Fruit fly (Drosophila melanogaster) whole organism, embryonic: ENCODE results near the gene haf.
A peak's percentile ranks its signal among the peaks of the same experiment; 100 is the strongest.

Source experiments
- Adf1 ChIP-seq: fragments of 200-800 bp; sonication (Bioruptor generic); IDR thresholded peaks from 2 replicates; pipeline ENCODE4 v1.3.6; 2022; ENCODE audit warnings: missing biosample characterization, missing genetic modification characterization
- BEAF-32 ChIP-seq: fragments of 200-800 bp; sonication (Bioruptor generic); optimal IDR thresholded peaks from 3 replicates; lab custom pipeline; 2017; ENCODE audit warnings: missing biosample characterization, missing genetic modification characterization, mild to moderate bottlenecking, moderate library complexity, missing genetic modification reagents
- Bdp1 ChIP-seq: fragments of 200-800 bp; sonication (Bioruptor generic); optimal IDR thresholded peaks from 3 replicates; lab custom pipeline; 2016; ENCODE audit warnings: missing biosample characterization, missing genetic modification characterization
- C15 ChIP-seq: fragments of 200-800 bp; sonication (Bioruptor generic); IDR thresholded peaks from 3 replicates; pipeline ENCODE4 v1.3.6; 2022; ENCODE audit warnings: missing biosample characterization, missing genetic modification characterization
- CG10431 ChIP-seq: fragments of 200-800 bp; sonication (Bioruptor generic); optimal IDR thresholded peaks from 3 replicates; lab custom pipeline; 2018; ENCODE audit warnings: missing biosample characterization, mild to moderate bottlenecking, missing genetic modification characterization
- CG10543 ChIP-seq: fragments of 200-800 bp; sonication (Bioruptor generic); optimal IDR thresholded peaks from 3 replicates; lab custom pipeline; 2017; ENCODE audit warnings: missing biosample characterization, mild to moderate bottlenecking, missing genetic modification characterization, moderate library complexity
- CG11247 ChIP-seq: fragments of 200-800 bp; sonication (Bioruptor generic); IDR thresholded peaks from 2 replicates; pipeline ENCODE4 v1.3.6; 2022; ENCODE audit warnings: missing biosample characterization, missing genetic modification characterization
- CG11456 ChIP-seq: fragments of 200-800 bp; sonication (Bioruptor generic); IDR thresholded peaks from 3 replicates; pipeline ENCODE4 v1.3.6; 2022; ENCODE audit warnings: missing biosample characterization, missing genetic modification characterization
- CG11723 ChIP-seq: fragments of 200-800 bp; sonication (Bioruptor generic); optimal IDR thresholded peaks from 2 replicates; lab custom pipeline; 2017; ENCODE audit warnings: missing biosample characterization, mild to moderate bottlenecking, missing genetic modification characterization
- CG14710 ChIP-seq: fragments of 200-800 bp; sonication (Bioruptor generic); optimal IDR thresholded peaks from 3 replicates; lab custom pipeline; 2019; ENCODE audit warnings: missing biosample characterization, mild to moderate bottlenecking, missing genetic modification characterization, moderate library complexity
- CG15073 ChIP-seq: fragments of 200-800 bp; sonication (Bioruptor generic); optimal IDR thresholded peaks from 2 replicates; lab custom pipeline; 2016; ENCODE audit warnings: missing biosample characterization, missing genetic modification characterization
- CG1602 ChIP-seq: fragments of 200-800 bp; sonication (Bioruptor generic); optimal IDR thresholded peaks from 3 replicates; lab custom pipeline; 2016; ENCODE audit warnings: missing biosample characterization, missing genetic modification characterization
- CG16779 ChIP-seq: fragments of 200-800 bp; sonication (Bioruptor generic); IDR thresholded peaks from 2 replicates; pipeline ENCODE4 v1.3.6; 2022; ENCODE audit warnings: missing biosample characterization, missing genetic modification characterization
- CG17912 ChIP-seq: fragments of 200-800 bp; sonication (Bioruptor generic); optimal IDR thresholded peaks from 2 replicates; lab custom pipeline; 2018; ENCODE audit warnings: missing biosample characterization, mild to moderate bottlenecking, missing genetic modification characterization
- CG2875 ChIP-seq: fragments of 200-800 bp; sonication (Bioruptor generic); optimal IDR thresholded peaks from 2 replicates; lab custom pipeline; 2017; ENCODE audit warnings: missing biosample characterization, mild to moderate bottlenecking, missing genetic modification characterization, missing genetic modification reagents
- CG6683 ChIP-seq: fragments of 200-800 bp; sonication (Bioruptor generic); optimal IDR thresholded peaks from 2 replicates; lab custom pipeline; 2017; ENCODE audit warnings: missing biosample characterization, mild to moderate bottlenecking, missing genetic modification characterization, missing genetic modification reagents
- CG6689 ChIP-seq: fragments of 200-800 bp; sonication (Bioruptor generic); IDR thresholded peaks from 2 replicates; pipeline ENCODE4 v1.3.6; 2022; ENCODE audit warnings: missing biosample characterization, missing genetic modification characterization
- CG7839 ChIP-seq: fragments of 200-800 bp; sonication (Bioruptor generic); optimal IDR thresholded peaks from 3 replicates; lab custom pipeline; 2018; ENCODE audit warnings: missing biosample characterization, mild to moderate bottlenecking, missing genetic modification characterization, moderate library complexity
- CG9876 ChIP-seq: fragments of 200-800 bp; sonication (Bioruptor generic); optimal IDR thresholded peaks from 2 replicates; lab custom pipeline; 2016; ENCODE audit warnings: missing biosample characterization, missing genetic modification characterization
- Chrac-16 ChIP-seq: fragments of 200-800 bp; sonication (Bioruptor generic); optimal IDR thresholded peaks from 3 replicates; lab custom pipeline; 2016; ENCODE audit warnings: missing biosample characterization, missing genetic modification characterization
- E2f1 ChIP-seq: fragments of 200-800 bp; sonication (Bioruptor generic); IDR thresholded peaks from 2 replicates; pipeline ENCODE4 v1.3.6; 2022; ENCODE audit warnings: missing biosample characterization, missing genetic modification characterization
- E2f2 ChIP-seq: fragments of 200-800 bp; sonication (Bioruptor generic); IDR thresholded peaks from 2 replicates; pipeline ENCODE4 v1.3.6; 2022; ENCODE audit warnings: missing biosample characterization, missing genetic modification characterization
- Fer2 ChIP-seq: fragments of 200-800 bp; sonication (Bioruptor generic); optimal IDR thresholded peaks from 2 replicates; lab custom pipeline; 2018; ENCODE audit warnings: missing biosample characterization, mild to moderate bottlenecking, missing genetic modification characterization, moderate library complexity
- Fer3 ChIP-seq: fragments of 200-800 bp; sonication (Bioruptor generic); optimal IDR thresholded peaks from 2 replicates; lab custom pipeline; 2018; ENCODE audit warnings: missing biosample characterization, mild to moderate bottlenecking, missing genetic modification characterization, moderate library complexity
- Oli ChIP-seq: fragments of 200-800 bp; sonication (Bioruptor generic); optimal IDR thresholded peaks from 2 replicates; lab custom pipeline; 2018; ENCODE audit warnings: missing biosample characterization, mild to moderate bottlenecking, missing genetic modification characterization, moderate library complexity
- Scr ChIP-seq: fragments of 200-800 bp; sonication (Bioruptor generic); IDR thresholded peaks from 2 replicates; pipeline ENCODE4 v1.3.6; 2022; ENCODE audit warnings: missing biosample characterization, missing genetic modification characterization; ENCODE audit not compliant: partially characterized antibody
- Taf1 ChIP-seq: fragments of 200-800 bp; sonication (Bioruptor generic); IDR thresholded peaks from 2 replicates; pipeline ENCODE4 v1.3.6; 2022; ENCODE audit warnings: missing biosample characterization, missing genetic modification characterization
- aop ChIP-seq: fragments of 200-800 bp; sonication (Bioruptor generic); IDR thresholded peaks from 2 replicates; pipeline ENCODE4 v1.3.6; 2022; ENCODE audit warnings: missing biosample characterization, missing genetic modification characterization
- ato ChIP-seq: fragments of 200-800 bp; sonication (Bioruptor generic); IDR thresholded peaks from 2 replicates; pipeline ENCODE4 v1.3.6; 2022; ENCODE audit warnings: missing biosample characterization, missing genetic modification characterization; ENCODE audit not compliant: partially characterized antibody
- crp ChIP-seq, 2 experiments: fragments of 200-800 bp; sonication (Bioruptor generic); optimal IDR thresholded peaks; 2 replicates in 1 of 2; 3 replicates in 1 of 2; lab custom pipeline; 2017; ENCODE audit warnings: missing biosample characterization in 2 of 2, missing genetic modification characterization in 2 of 2, mild to moderate bottlenecking in 1 of 2, moderate library complexity in 1 of 2
- cwo ChIP-seq: fragments of 200-800 bp; sonication (Bioruptor generic); optimal IDR thresholded peaks from 3 replicates; lab custom pipeline; 2017; ENCODE audit warnings: missing biosample characterization, missing genetic modification characterization, mild to moderate bottlenecking, moderate library complexity, missing genetic modification reagents
- disco-r ChIP-seq: fragments of 200-800 bp; sonication (Bioruptor generic); optimal IDR thresholded peaks from 2 replicates; lab custom pipeline; 2016; ENCODE audit warnings: missing biosample characterization, missing genetic modification characterization
- dmrt99B ChIP-seq: fragments of 200-800 bp; sonication (Bioruptor generic); optimal IDR thresholded peaks from 2 replicates; lab custom pipeline; 2018; ENCODE audit warnings: missing biosample characterization, mild to moderate bottlenecking, missing genetic modification characterization, moderate library complexity
- en ChIP-seq: fragments of 200-800 bp; sonication (Bioruptor generic); optimal IDR thresholded peaks from 2 replicates; lab custom pipeline; 2016; ENCODE audit warnings: missing biosample characterization, missing genetic modification characterization
- gt ChIP-seq: fragments of 200-800 bp; sonication (Bioruptor generic); IDR thresholded peaks from 2 replicates; pipeline ENCODE4 v1.3.6; 2022; ENCODE audit warnings: missing biosample characterization, missing genetic modification characterization
- h ChIP-seq: fragments of >200 bp; optimal IDR thresholded peaks from 2 replicates; lab custom pipeline; 2017
- hbn ChIP-seq: fragments of 200-800 bp; sonication (Bioruptor generic); IDR thresholded peaks from 2 replicates; pipeline ENCODE4 v1.3.6; 2022; ENCODE audit warnings: missing biosample characterization, missing genetic modification characterization; ENCODE audit not compliant: partially characterized antibody
- ind ChIP-seq: fragments of 200-800 bp; sonication (Bioruptor generic); optimal IDR thresholded peaks from 3 replicates; lab custom pipeline; 2016; ENCODE audit warnings: missing biosample characterization, missing genetic modification characterization
- maf-S ChIP-seq: fragments of 200-800 bp; sonication (Bioruptor generic); optimal IDR thresholded peaks from 2 replicates; lab custom pipeline; 2016; ENCODE audit warnings: missing biosample characterization, missing genetic modification characterization
- oc ChIP-seq: fragments of 200-800 bp; sonication (Bioruptor generic); optimal IDR thresholded peaks from 2 replicates; lab custom pipeline; 2018; ENCODE audit warnings: missing biosample characterization, mild to moderate bottlenecking, missing genetic modification characterization, moderate library complexity
- odd ChIP-seq: fragments of 200-800 bp; sonication (Bioruptor generic); optimal IDR thresholded peaks from 2 replicates; lab custom pipeline; 2017; ENCODE audit warnings: missing biosample characterization, mild to moderate bottlenecking, missing genetic modification characterization
- pan ChIP-seq, 4 experiments: fragments of >200 bp in 3 of 4; fragments of 200-800 bp in 1 of 4; sonication (Bioruptor generic) in 1 of 4; optimal IDR thresholded peaks in 3 of 4; IDR thresholded peaks in 1 of 4; 2 replicates each; pipeline versions ENCODE4 v1.3.6 to Lab custom; 2017 to 2022; ENCODE audit warnings: missing biosample characterization in 2 of 4, missing genetic modification characterization in 2 of 4, mixed read lengths in 1 of 4
- sim ChIP-seq: fragments of 200-800 bp; sonication (Bioruptor generic); IDR thresholded peaks from 2 replicates; pipeline ENCODE4 v1.3.6; 2022; ENCODE audit warnings: missing biosample characterization, missing genetic modification characterization
- slou ChIP-seq: fragments of 200-800 bp; sonication (Bioruptor generic); optimal IDR thresholded peaks from 3 replicates; lab custom pipeline; 2016; ENCODE audit warnings: missing biosample characterization, missing genetic modification characterization
- unc-4 ChIP-seq: fragments of 200-800 bp; sonication (Bioruptor generic); IDR thresholded peaks from 2 replicates; pipeline ENCODE4 v1.3.6; 2022; ENCODE audit warnings: missing biosample characterization, missing genetic modification characterization; ENCODE audit not compliant: partially characterized antibody
- yki ChIP-seq: fragments of >200 bp; optimal IDR thresholded peaks from 3 replicates; lab custom pipeline; 2018
- zen2 ChIP-seq: fragments of 200-800 bp; sonication (Bioruptor generic); IDR thresholded peaks from 3 replicates; pipeline ENCODE4 v1.3.6; 2022; ENCODE audit warnings: missing biosample characterization, missing genetic modification characterization; ENCODE audit not compliant: partially characterized antibody

Gene haf

DNA sequence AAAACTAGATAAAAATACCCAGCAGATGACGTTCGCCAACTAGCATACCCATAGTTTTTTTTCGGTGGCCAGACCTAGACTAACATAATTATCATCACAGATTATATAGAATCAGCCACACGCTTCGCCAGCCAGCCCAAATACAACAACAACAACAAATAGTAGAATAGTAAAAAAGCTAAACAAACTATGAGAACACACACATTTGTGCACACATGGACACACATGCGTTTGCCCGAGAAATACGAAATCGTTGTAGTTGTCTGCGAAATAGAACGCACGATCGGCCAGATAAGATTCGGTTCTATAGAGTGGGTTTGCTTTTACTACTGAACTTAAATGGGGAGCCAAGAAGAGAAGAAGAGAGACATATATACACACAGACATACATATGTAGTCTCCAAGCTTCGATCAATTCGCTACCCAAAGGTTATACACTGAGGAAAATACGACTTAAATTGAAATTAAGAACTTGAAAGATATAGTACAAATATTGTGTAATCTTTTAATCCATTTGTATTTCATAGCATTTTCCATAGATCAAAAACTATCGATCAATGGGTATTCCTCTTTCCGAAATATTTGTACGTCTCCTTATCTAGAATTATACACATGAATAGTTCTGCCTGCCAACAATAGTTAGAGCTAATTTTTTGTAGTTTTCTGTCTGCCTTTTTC lies 73.0 kb downstream of the haf start (continued):
- TF ChIP-seq zen2 (GFP tag; lab: Robert Waterston, UW) (no peak), CG16779 (GFP tag; lab: Robert Waterston, UW) (no peak), pan (optimal IDR thresholded peaks at IDR 0.05; lab: Kevin White, UChicago) (no peak), pan (GFP tag; optimal IDR thresholded peaks at IDR 0.05 in 1 of 2, IDR thresholded peaks at IDR 0.05 in 1 of 2) (peak in 1 of 2 experiments; percentile 67), CG9876 (GFP tag; lab: Kevin White, UChicago) (peak; percentile 18), h (no peak), Fer2 (tag; lab: Kevin White, UChicago) (no peak), CG11723 (GFP tag; lab: Kevin White, UChicago) (no peak), CG15073 (no peak), CG6683 (peak; percentile 4), CG7839 (tag; lab: Kevin White, UChicago) (peak; percentile 64), hbn (no peak), Adf1 (GFP tag; lab: Robert Waterston, UW) (peak; percentile 48), CG2875 (GFP tag; lab: Kevin White, UChicago) (no peak), CG11247 (GFP tag; lab: Robert Waterston, UW) (0 out of 2 replicates have a peak, but pooled peaks have one; percentile 43), CG10543 (peak; percentile 93), CG10431 (no peak), ind (GFP tag; lab: Kevin White, UChicago) (no peak), BEAF-32 (no peak), CG17912 (GFP tag; lab: Kevin White, UChicago) (no peak), odd (no peak), CG11456 (GFP tag; lab: Robert Waterston, UW) (peak; percentile 73), aop (GFP tag; lab: Robert Waterston, UW) (no peak), Chrac-16 (GFP tag; lab: Kevin White, UChicago) (no peak), yki (no peak), sim (GFP tag; lab: Robert Waterston, UW) (no peak), unc-4 (GFP tag; lab: Robert Waterston, UW) (no peak), dmrt99B (peak; percentile 5), Bdp1 (no peak), maf-S (GFP tag; lab: Kevin White, UChicago) (peak; percentile 24), E2f1 (peak; percentile 32), Fer3 (tag; lab: Kevin White, UChicago) (peak; percentile 8), crp (GFP tag; optimal IDR thresholded peaks at IDR 0.05; lab: Kevin White, UChicago) (no peak), slou (GFP tag; lab: Kevin White, UChicago) (no peak), cwo (GFP tag; lab: Kevin White, UChicago) (peak; percentile 82), C15 (0 out of 3 replicates have a peak, but pooled peaks have one; percentile 4), E2f2 (peak; percentile 28; the same call in 1 of the 2 replicates), CG1602 (GFP tag; lab: Kevin White, UChicago) (no peak), disco-r (GFP tag; lab: Kevin White, UChicago) (no peak), CG6689 (GFP tag; lab: Robert Waterston, UW) (no peak), gt (GFP tag; lab: Robert Waterston, UW) (no peak), ato (GFP tag; lab: Robert Waterston, UW) (no peak), en (GFP tag; lab: Kevin White, UChicago) (no peak), Scr (GFP tag; lab: Robert Waterston, UW) (no peak), oc (tag; lab: Kevin White, UChicago) (no peak), CG14710 (tag; lab: Kevin White, UChicago) (no peak), Oli (tag; lab: Kevin White, UChicago) (peak; percentile 44), Taf1 (GFP tag; lab: Robert Waterston, UW) (peak; percentile 74)
